Worm (Caenorhabditis elegans) whole organism, young adult: Measurements from ENCODE around the gene nstp-2.

Source experiments
- B0336.3 ChIP-seq: fragments of 200-800 bp; sonication (Bioruptor generic); IDR thresholded peaks from 2 replicates; pipeline ENCODE4 v1.3.6; 2022; ENCODE audit warnings: missing genetic modification characterization, missing compliant biosample characterization
- F23B12.7 ChIP-seq: sonication (generic microtip); optimal IDR thresholded peaks from 2 replicates; lab custom pipeline; 2017; ENCODE audit warnings: missing genetic modification characterization, mild to moderate bottlenecking, missing compliant biosample characterization, antibody characterized with exemption, moderate library complexity; ENCODE audit not compliant: insufficient read depth
- F39B2.1 ChIP-seq: fragments of 200-800 bp; sonication (Bioruptor generic); IDR thresholded peaks from 2 replicates; pipeline ENCODE4 v1.3.6; 2022; ENCODE audit warnings: missing genetic modification reagents, missing genetic modification characterization, missing compliant biosample characterization
- F49E8.2 ChIP-seq: sonication (generic microtip); optimal IDR thresholded peaks from 3 replicates; lab custom pipeline; 2017; ENCODE audit warnings: missing genetic modification characterization, mild to moderate bottlenecking, missing compliant biosample characterization, antibody characterized with exemption, moderate library complexity; ENCODE audit not compliant: insufficient read depth
- F55B11.4 ChIP-seq: sonication (generic microtip); optimal IDR thresholded peaks from 2 replicates; lab custom pipeline; 2016; ENCODE audit warnings: missing compliant biosample characterization, missing genetic modification characterization, borderline replicate concordance; ENCODE audit not compliant: insufficient read depth
- F57A8.1 ChIP-seq: fragments of 200-800 bp; sonication (Bioruptor generic); optimal IDR thresholded peaks from 2 replicates; lab custom pipeline; 2018; ENCODE audit warnings: mild to moderate bottlenecking, missing genetic modification characterization, moderate library complexity, missing compliant biosample characterization
- Y53G8AR.9 ChIP-seq: fragments of 200-800 bp; sonication (Bioruptor generic); conservative IDR thresholded peaks from 2 replicates; pipeline ENCODE4 v1.3.6; 2022; ENCODE audit warnings: missing genetic modification reagents, missing genetic modification characterization, missing compliant biosample characterization
- Y79H2A.3 ChIP-seq: fragments of 200-800 bp; sonication (Bioruptor generic); conservative IDR thresholded peaks from 2 replicates; pipeline ENCODE4 v1.3.6; 2022; ENCODE audit warnings: missing genetic modification reagents, missing genetic modification characterization, missing compliant biosample characterization
- akir-1 ChIP-seq: fragments of 200-800 bp; sonication (Bioruptor generic); optimal IDR thresholded peaks from 2 replicates; lab custom pipeline; 2018; ENCODE audit warnings: mild to moderate bottlenecking, missing genetic modification characterization, moderate library complexity, missing compliant biosample characterization
- atf-7 ChIP-seq: sonication (generic microtip); optimal IDR thresholded peaks from 2 replicates; lab custom pipeline; 2017; ENCODE audit warnings: mild to moderate bottlenecking, missing genetic modification characterization, missing compliant biosample characterization
- attf-6 ChIP-seq: fragments of 200-800 bp; sonication (Bioruptor generic); IDR thresholded peaks from 2 replicates; pipeline ENCODE4 v1.3.6; 2022; ENCODE audit warnings: missing genetic modification reagents, missing genetic modification characterization, missing compliant biosample characterization
- ccch-3 ChIP-seq: fragments of 200-800 bp; sonication (Bioruptor generic); optimal IDR thresholded peaks from 2 replicates; lab custom pipeline; 2018; ENCODE audit warnings: mild to moderate bottlenecking, missing genetic modification characterization, missing compliant biosample characterization
- cebp-2 ChIP-seq: fragments of 200-800 bp; sonication (Bioruptor generic); IDR thresholded peaks from 2 replicates; pipeline ENCODE4 v1.3.6; 2022; ENCODE audit warnings: missing genetic modification characterization, missing compliant biosample characterization
- ceh-27 ChIP-seq: fragments of 200-800 bp; sonication (Bioruptor generic); optimal IDR thresholded peaks from 2 replicates; lab custom pipeline; 2018; ENCODE audit warnings: mild to moderate bottlenecking, missing genetic modification characterization, moderate library complexity, missing compliant biosample characterization
- ceh-79 ChIP-seq: sonication (generic microtip); optimal IDR thresholded peaks from 2 replicates; lab custom pipeline; 2017; ENCODE audit warnings: mild to moderate bottlenecking, missing genetic modification characterization, missing compliant biosample characterization
- dox-1 ChIP-seq: fragments of 200-800 bp; sonication (Bioruptor generic); IDR thresholded peaks from 2 replicates; pipeline ENCODE4 v1.3.6; 2022; ENCODE audit warnings: missing genetic modification reagents, missing genetic modification characterization, missing compliant biosample characterization
- egl-44 ChIP-seq: fragments of 200-800 bp; sonication (Bioruptor generic); IDR thresholded peaks from 2 replicates; pipeline ENCODE4 v1.3.6; 2022; ENCODE audit warnings: missing genetic modification reagents, missing genetic modification characterization, missing compliant biosample characterization
- ets-4 ChIP-seq: fragments of 200-800 bp; sonication (Bioruptor generic); optimal IDR thresholded peaks from 2 replicates; lab custom pipeline; 2018; ENCODE audit warnings: mild to moderate bottlenecking, missing genetic modification characterization, missing compliant biosample characterization
- fkh-3 ChIP-seq: sonication (generic microtip); optimal IDR thresholded peaks from 2 replicates; lab custom pipeline; 2016; ENCODE audit warnings: mild to moderate bottlenecking, missing genetic modification characterization, missing compliant biosample characterization
- gei-17 ChIP-seq: fragments of 200-800 bp; sonication (Bioruptor generic); optimal IDR thresholded peaks from 2 replicates; lab custom pipeline; 2018; ENCODE audit warnings: mild to moderate bottlenecking, missing genetic modification characterization, missing compliant biosample characterization
- hrde-1 ChIP-seq: sonication (generic microtip); optimal IDR thresholded peaks from 2 replicates; lab custom pipeline; 2016; ENCODE audit warnings: missing genetic modification characterization, mild to moderate bottlenecking, missing compliant biosample characterization, moderate library complexity, missing genotype, missing genetic modification reagents, borderline replicate concordance
- hsf-1 ChIP-seq: fragments of 200-800 bp; sonication (Bioruptor generic); IDR thresholded peaks from 2 replicates; pipeline ENCODE4 v1.3.6; 2022; ENCODE audit warnings: missing genetic modification reagents, missing genetic modification characterization, missing compliant biosample characterization
- lin-54 ChIP-seq: fragments of 200-800 bp; sonication (Bioruptor generic); optimal IDR thresholded peaks from 2 replicates; lab custom pipeline; 2018; ENCODE audit warnings: mild to moderate bottlenecking, missing genetic modification characterization, missing compliant biosample characterization
- lir-1 ChIP-seq: fragments of 200-800 bp; sonication (Bioruptor generic); conservative IDR thresholded peaks from 2 replicates; pipeline ENCODE4 v1.3.6; 2022; ENCODE audit warnings: missing genetic modification reagents, missing genetic modification characterization, missing compliant biosample characterization
- lsy-27 ChIP-seq: sonication (generic microtip); optimal IDR thresholded peaks from 2 replicates; lab custom pipeline; 2017; ENCODE audit warnings: missing genetic modification characterization, mild to moderate bottlenecking, missing compliant biosample characterization, antibody characterized with exemption, missing genotype, borderline replicate concordance; ENCODE audit not compliant: insufficient read depth
- nfya-1 ChIP-seq: sonication (generic microtip); optimal IDR thresholded peaks from 2 replicates; lab custom pipeline; 2017; ENCODE audit warnings: antibody characterized with exemption, missing compliant biosample characterization, missing genetic modification characterization, borderline replicate concordance; ENCODE audit not compliant: insufficient read depth
- nfya-2 ChIP-seq: fragments of 200-800 bp; sonication (Bioruptor generic); IDR thresholded peaks from 2 replicates; pipeline ENCODE4 v1.3.6; 2022; ENCODE audit warnings: missing genetic modification reagents, missing genetic modification characterization, missing compliant biosample characterization
- nhr-120 ChIP-seq: fragments of 200-800 bp; sonication (Bioruptor generic); IDR thresholded peaks from 2 replicates; pipeline ENCODE4 v1.3.6; 2022; ENCODE audit warnings: missing genetic modification characterization, missing compliant biosample characterization
- nhr-27 ChIP-seq: fragments of 200-800 bp; sonication (Bioruptor generic); optimal IDR thresholded peaks from 2 replicates; lab custom pipeline; 2018; ENCODE audit warnings: mild to moderate bottlenecking, missing genetic modification characterization, moderate library complexity, missing compliant biosample characterization
- pbrm-1 ChIP-seq: fragments of 200-800 bp; sonication (Bioruptor generic); IDR thresholded peaks from 2 replicates; pipeline ENCODE4 v1.3.6; 2022; ENCODE audit warnings: missing genetic modification reagents, missing genetic modification characterization, missing compliant biosample characterization
- pha-4 ChIP-seq: fragments of 150-350 bp; sonication (generic microtip); optimal IDR thresholded peaks from 2 replicates; lab custom pipeline; 2014; ENCODE audit warnings: missing biosample characterization, missing genetic modification reagents, missing genetic modification characterization
- rcor-1 ChIP-seq: fragments of 200-800 bp; sonication (Bioruptor generic); IDR thresholded peaks from 2 replicates; pipeline ENCODE4 v1.3.6; 2022; ENCODE audit warnings: missing genetic modification reagents, missing genetic modification characterization, missing compliant biosample characterization
- snpc-3.4 ChIP-seq: sonication (generic microtip); optimal IDR thresholded peaks from 2 replicates; lab custom pipeline; 2017; ENCODE audit warnings: missing genetic modification characterization, mild to moderate bottlenecking, missing compliant biosample characterization, antibody characterized with exemption, moderate library complexity, missing genotype, missing genetic modification reagents
- snpc-4 ChIP-seq, 5 experiments: fragments of 150-350 bp in 1 of 5; sonication (generic microtip) in 4 of 5; optimal IDR thresholded peaks; 2 replicates each; lab custom pipeline; 2014 to 2018; ENCODE audit warnings: missing genetic modification characterization in 5 of 5, missing biosample characterization in 3 of 5, antibody characterized with exemption in 2 of 5, mild to moderate bottlenecking in 2 of 5, missing compliant biosample characterization in 2 of 5, missing genotype in 2 of 5, moderate library complexity in 2 of 5, missing genetic modification reagents in 1 of 5
- tbx-9 ChIP-seq: sonication (generic microtip); optimal IDR thresholded peaks from 2 replicates; lab custom pipeline; 2016; ENCODE audit warnings: borderline replicate concordance, missing genetic modification characterization, inconsistent platforms, missing compliant biosample characterization
- tlf-1 ChIP-seq: fragments of 200-800 bp; sonication (Bioruptor generic); optimal IDR thresholded peaks from 2 replicates; lab custom pipeline; 2018; ENCODE audit warnings: mild to moderate bottlenecking, missing genetic modification characterization, missing compliant biosample characterization
- unc-62 ChIP-seq: fragments of 150-350 bp; optimal IDR thresholded peaks from 2 replicates; lab custom pipeline; 2014; ENCODE audit warnings: missing biosample characterization, missing genetic modification reagents, missing genetic modification characterization
- ztf-18 ChIP-seq: sonication (generic microtip); optimal IDR thresholded peaks from 2 replicates; lab custom pipeline; 2016; ENCODE audit warnings: missing genotype, mild to moderate bottlenecking, missing genetic modification characterization, missing compliant biosample characterization
- ztf-22 ChIP-seq: fragments of 200-800 bp; sonication (Bioruptor generic); optimal IDR thresholded peaks from 2 replicates; lab custom pipeline; 2018; ENCODE audit warnings: mild to moderate bottlenecking, missing genetic modification characterization, moderate library complexity, missing compliant biosample characterization
- ztf-26 ChIP-seq: sonication (generic microtip); optimal IDR thresholded peaks from 2 replicates; lab custom pipeline; 2017; ENCODE audit warnings: missing genetic modification characterization, missing compliant biosample characterization
- ztf-28 ChIP-seq: fragments of 200-800 bp; sonication (Bioruptor generic); IDR thresholded peaks from 2 replicates; pipeline ENCODE4 v1.3.6; 2022; ENCODE audit warnings: missing genetic modification reagents, missing genetic modification characterization, missing compliant biosample characterization

Gene nstp-2

ce11 chrIV:6554865-6555264 lies 51.1 kb downstream of the nstp-2 start (continued):
- TF ChIP-seq ztf-28 (no peak), akir-1 (GFP tag; lab: Kevin White, UChicago) (no peak), egl-44 (GFP tag; lab: Robert Waterston, UW) (no peak), nhr-27 (no peak), ccch-3 (GFP tag; lab: Kevin White, UChicago) (no peak), F39B2.1 (GFP tag; lab: Robert Waterston, UW) (no peak), ceh-79 (no peak), F55B11.4 (no peak), hsf-1 (GFP tag; lab: Robert Waterston, UW) (no peak), lir-1 (GFP tag; lab: Robert Waterston, UW) (no peak), hrde-1 (no peak), cebp-2 (GFP tag; lab: Robert Waterston, UW) (no peak), ets-4 (GFP tag; lab: Kevin White, UChicago) (no peak), F57A8.1 (no peak), unc-62 (GFP tag; lab: Kevin White, UChicago) (no peak), tlf-1 (no peak), snpc-3.4 (tag; lab: Kevin White, UChicago) (no peak), snpc-4 (GFP tag; optimal IDR thresholded peaks at IDR 0.05; lab: Kevin White, UChicago) (no peak), snpc-4 (tag; optimal IDR thresholded peaks at IDR 0.05; lab: Kevin White, UChicago) (no peak), dox-1 (GFP tag; lab: Robert Waterston, UW) (no peak), Y79H2A.3 (GFP tag; lab: Robert Waterston, UW) (no peak), F23B12.7 (no peak), nhr-120 (GFP tag; lab: Robert Waterston, UW) (no peak), pha-4 (tag; lab: Kevin White, UChicago) (peak; percentile 12), gei-17 (GFP tag; lab: Kevin White, UChicago) (no peak), lin-54 (GFP tag; lab: Kevin White, UChicago) (no peak), ztf-26 (tag; lab: Kevin White, UChicago) (no peak), ztf-18 (tag; lab: Kevin White, UChicago) (no peak), ceh-27 (no peak), Y53G8AR.9 (no peak), atf-7 (tag; lab: Kevin White, UChicago) (peak; percentile 28), B0336.3 (GFP tag; lab: Robert Waterston, UW) (peak; percentile 61; the same call in 1 of the 2 replicates), F49E8.2 (no peak), attf-6 (GFP tag; lab: Robert Waterston, UW) (no peak), nfya-2 (GFP tag; lab: Robert Waterston, UW) (no peak), rcor-1 (GFP tag; lab: Robert Waterston, UW) (no peak), pbrm-1 (GFP tag; lab: Robert Waterston, UW) (no peak), ztf-22 (no peak), lsy-27 (tag; lab: Kevin White, UChicago) (no peak), tbx-9 (tag; lab: Kevin White, UChicago) (no peak), fkh-3 (no peak), nfya-1 (no peak)
